Worm (Caenorhabditis elegans): ENCODE measurements around the gene luc-7L3.

luc-7L3 gene

ce11 chrII:51352-51751 lies 46.5 kb downstream of the luc-7L3 start, which contains the start of gene sptl-1:
Gene sptl-1 (plus strand): TSS chrII:51652.
- TF ChIP-seq hnd-1 (tag; optimal IDR thresholded peaks at IDR 0.05) (no peak), hmg-4 (GFP tag; optimal IDR thresholded peaks at IDR 0.05) (no peak), B0310.2 (tag; optimal IDR thresholded peaks at IDR 0.05) (no peak), ets-7 (tag; optimal IDR thresholded peaks at IDR 0.05) (no peak), tra-4 (tag; optimal IDR thresholded peaks at IDR 0.05) (no peak), ceh-36 (tag; optimal IDR thresholded peaks at IDR 0.05) (no peak)

- peak; percentile 37 for TF ChIP-seq hmbx-1 (tag; optimal IDR thresholded peaks at IDR 0.05)
- no peak for TF ChIP-seq ama-1 (optimal IDR thresholded peaks at IDR 0.05)
- TF ChIP-seq F13C5.2 (tag; optimal IDR thresholded peaks at IDR 0.05) = no peak
- no peak for TF ChIP-seq tra-4 (tag; optimal IDR thresholded peaks at IDR 0.05)
Observed at ce11 chrII:50862-51261, 47.0 kb downstream of the luc-7L3 start.

- TF ChIP-seq ceh-36 (tag; optimal IDR thresholded peaks at IDR 0.05) = no peak
- no peak for TF ChIP-seq pes-1 (GFP tag; IDR thresholded peaks at IDR 0.05)
- no peak for TF ChIP-seq ets-7 (tag; optimal IDR thresholded peaks at IDR 0.05)
- TF ChIP-seq scrt-1 (GFP tag; IDR thresholded peaks at IDR 0.05) = no peak
- no peak for TF ChIP-seq flt-1 (GFP tag; IDR thresholded peaks at IDR 0.05)
- no peak for TF ChIP-seq B0310.2 (tag; optimal IDR thresholded peaks at IDR 0.05)
- TF ChIP-seq F13C5.2 (tag; optimal IDR thresholded peaks at IDR 0.05) = no peak
- TF ChIP-seq tbx-11 (GFP tag; IDR thresholded peaks at IDR 0.05) = no peak
- TF ChIP-seq hmbx-1 (tag; optimal IDR thresholded peaks at IDR 0.05) = no peak
- no peak for TF ChIP-seq ceh-13 (GFP tag; optimal IDR thresholded peaks at IDR 0.05)
- TF ChIP-seq tbx-37 (GFP tag; conservative IDR thresholded peaks at IDR 0.05) = no peak
- no peak for TF ChIP-seq sea-1 (GFP tag; conservative IDR thresholded peaks at IDR 0.05)
- no peak for TF ChIP-seq hnd-1 (tag; optimal IDR thresholded peaks at IDR 0.05)
- no peak for TF ChIP-seq aly-1 (tag; optimal IDR thresholded peaks at IDR 0.05)
- TF ChIP-seq tra-4 (tag; optimal IDR thresholded peaks at IDR 0.05) = no peak
- TF ChIP-seq ama-1 (optimal IDR thresholded peaks at IDR 0.05) = no peak
Observed at ce11 chrII:47280-47679, 50.5 kb downstream of the luc-7L3 start, which contains the start of gene C23H3.5. Gene C23H3.5 (plus strand): TSS chrII:47580.

ce11 chrII:46116-46515 lies 51.7 kb downstream of the luc-7L3 start, which contains the start of gene rpt-4:
Gene rpt-4 (minus strand): TSS chrII:46216.
- TF ChIP-seq hmbx-1 (tag; optimal IDR thresholded peaks at IDR 0.05) (no peak), ceh-13 (GFP tag; optimal IDR thresholded peaks at IDR 0.05) (no peak)

All from whole organism, early embryonic.